Worm (Caenorhabditis elegans): ENCODE measurements around the gene fat-4.

Gene fat-4

DNA sequence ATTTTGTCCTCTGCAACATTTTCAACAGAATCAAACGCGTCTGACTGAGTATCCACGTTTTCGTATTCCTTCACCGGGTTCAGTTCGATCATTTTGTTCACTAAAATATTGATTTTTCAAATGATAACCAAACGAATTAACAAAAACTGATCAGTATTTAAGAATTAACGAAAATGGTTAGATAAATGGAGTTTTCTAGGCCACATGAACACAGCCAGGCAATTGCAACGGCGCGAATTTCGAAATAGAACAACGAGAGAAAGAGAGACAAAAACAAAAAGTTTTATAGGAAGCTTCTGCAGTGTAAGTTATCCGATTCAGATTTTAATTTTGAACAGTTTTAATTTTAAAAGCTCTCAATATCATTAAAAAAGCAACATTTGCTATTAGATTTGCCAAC, 21.7 kb upstream of the fat-4 start, which contains the start of gene sna-2:
Gene sna-2 (minus strand): TSS at position 100 of the 400 bp plus-strand sequence.
- TF ChIP-seq lsy-2 (tag; optimal IDR thresholded peaks at IDR 0.05): peak in 1 of 2 experiments; percentile 71
- peak; percentile 77 for TF ChIP-seq C34F6.9 (tag; optimal IDR thresholded peaks at IDR 0.05)
- peak; percentile 11 for TF ChIP-seq sma-3 (GFP tag; optimal IDR thresholded peaks at IDR 0.05)
- TF ChIP-seq fos-1 (tag; optimal IDR thresholded peaks at IDR 0.05): peak; percentile 25
- no peak for TF ChIP-seq mbf-1 (tag; optimal IDR thresholded peaks at IDR 0.05)
- TF ChIP-seq lin-13 (GFP tag; optimal IDR thresholded peaks at IDR 0.05): peak; percentile 8
- no peak for TF ChIP-seq sem-4 (tag; optimal IDR thresholded peaks at IDR 0.05)
- peak; percentile 87 for TF ChIP-seq gmeb-1 (tag; optimal IDR thresholded peaks at IDR 0.05)
- peak; percentile 61 for TF ChIP-seq sma-9 (GFP tag; optimal IDR thresholded peaks at IDR 0.05)
- TF ChIP-seq sma-9 (tag; optimal IDR thresholded peaks at IDR 0.05): no peak
- TF ChIP-seq lin-39 (tag; optimal IDR thresholded peaks at IDR 0.05): no peak
- TF ChIP-seq ZK546.5 (tag; optimal IDR thresholded peaks at IDR 0.05): no peak
- peak; percentile 52 for TF ChIP-seq nhr-129 (tag; optimal IDR thresholded peaks at IDR 0.05)
- TF ChIP-seq dmd-4 (tag; optimal IDR thresholded peaks at IDR 0.05): no peak
- TF ChIP-seq ceh-82 (tag; optimal IDR thresholded peaks at IDR 0.05): no peak
- TF ChIP-seq mab-5 (tag; optimal IDR thresholded peaks at IDR 0.05): no peak
- peak; percentile 88 for TF ChIP-seq unc-55 (GFP tag; optimal IDR thresholded peaks at IDR 0.05)

DNA sequence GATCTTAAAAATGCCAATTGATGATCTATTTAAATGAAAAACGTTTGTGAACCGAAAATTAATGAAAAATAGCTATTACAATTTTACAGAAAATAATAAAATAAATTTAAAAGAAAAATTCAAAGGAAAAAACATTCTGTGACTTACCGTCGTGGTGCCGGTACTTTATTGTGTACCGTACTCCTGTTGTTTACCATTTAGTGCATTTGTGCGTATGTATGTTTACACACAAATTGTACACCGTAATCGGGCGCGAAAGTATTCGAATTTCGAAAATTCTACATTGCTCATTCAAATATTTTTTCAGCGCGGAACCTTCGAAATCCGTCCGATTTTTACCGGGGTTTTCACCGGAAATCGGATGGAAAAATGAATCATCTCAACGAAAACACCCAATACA, 21.2 kb upstream of the fat-4 start, which contains the start of gene T13F2.6:
Gene T13F2.6 (plus strand): TSS at position 306 of the 400 bp plus-strand sequence.
- TF ChIP-seq elt-3 (tag; optimal IDR thresholded peaks at IDR 0.05) (no peak), ztf-4 (tag; optimal IDR thresholded peaks at IDR 0.05) (no peak), nhr-12 (tag; optimal IDR thresholded peaks at IDR 0.05) (no peak), egl-27 (tag; optimal IDR thresholded peaks at IDR 0.05) (no peak), nhr-10 (tag; optimal IDR thresholded peaks at IDR 0.05) (no peak)

DNA sequence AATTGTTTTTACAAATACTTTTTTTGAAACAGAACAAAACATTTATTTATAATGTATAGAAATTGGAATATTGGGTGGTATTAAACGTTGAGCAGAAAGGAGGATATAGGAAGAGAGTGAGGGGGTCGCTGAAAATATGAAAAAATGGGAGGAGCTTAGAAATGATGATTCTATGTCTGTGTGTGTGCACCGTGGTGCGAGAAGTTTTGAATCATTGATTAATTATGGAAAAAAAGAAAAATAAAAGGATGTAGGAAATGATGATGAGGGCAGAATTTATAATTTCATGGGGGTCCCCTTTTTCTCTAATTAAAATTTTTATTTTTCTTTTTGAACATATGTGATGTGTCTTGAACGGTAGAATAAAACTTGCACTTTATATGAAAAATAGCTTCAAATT, 14.5 kb upstream of the fat-4 start, which contains the start of gene sre-4:
Gene sre-4 (minus strand): TSS at position 101 of the 400 bp plus-strand sequence.
- TF ChIP-seq unc-39 (tag; optimal IDR thresholded peaks at IDR 0.05) (no peak), unc-62 (GFP tag; optimal IDR thresholded peaks at IDR 0.05) (no peak), lin-11 (tag; optimal IDR thresholded peaks at IDR 0.05) (no peak), lin-39 (tag; optimal IDR thresholded peaks at IDR 0.05) (no peak), lin-13 (GFP tag; optimal IDR thresholded peaks at IDR 0.05) (no peak), ztf-4 (tag; optimal IDR thresholded peaks at IDR 0.05) (no peak)

- TF ChIP-seq nhr-25 (tag; optimal IDR thresholded peaks at IDR 0.05): no peak
Measured at ce11 chrIV:9789496-9789895, 9.7 kb upstream of the fat-4 start, which contains the start of gene T13F2.4. TSS of gene T13F2.4 (plus strand) at chrIV:9789796.

DNA sequence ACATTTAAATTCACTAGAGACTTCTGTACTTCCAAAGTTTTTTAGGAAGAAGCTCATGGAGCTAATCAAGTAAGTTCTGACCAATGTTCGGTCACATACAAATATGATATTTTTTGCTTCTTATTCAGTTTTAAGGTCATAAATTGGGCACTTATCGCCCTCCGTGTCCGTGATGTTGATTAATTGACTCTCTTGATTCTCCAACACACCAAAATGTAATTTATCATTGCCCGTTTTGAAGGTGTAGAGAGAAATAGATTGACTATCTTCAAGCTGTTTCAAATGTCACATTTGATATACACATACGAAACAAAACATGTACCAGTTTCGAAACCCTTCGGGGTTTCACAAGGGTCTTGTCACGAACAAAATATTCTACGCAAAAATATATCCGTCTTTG, 8.5 kb upstream of the fat-4 start:
- TF ChIP-seq lin-39 (tag; optimal IDR thresholded peaks at IDR 0.05): peak; percentile 56
- no peak for TF ChIP-seq elt-3 (tag; optimal IDR thresholded peaks at IDR 0.05)
- no peak for TF ChIP-seq nhr-10 (tag; optimal IDR thresholded peaks at IDR 0.05)
- TF ChIP-seq unc-39 (tag; optimal IDR thresholded peaks at IDR 0.05): no peak
- TF ChIP-seq ama-1 (optimal IDR thresholded peaks at IDR 0.05): no peak
- TF ChIP-seq mbf-1 (tag; optimal IDR thresholded peaks at IDR 0.05): no peak
- TF ChIP-seq unc-62 (GFP tag; optimal IDR thresholded peaks at IDR 0.05): no peak
- TF ChIP-seq mdl-1 (tag; optimal IDR thresholded peaks at IDR 0.05): no peak
- peak; percentile 2 for TF ChIP-seq nhr-21 (tag; optimal IDR thresholded peaks at IDR 0.05)
- TF ChIP-seq lsy-2 (tag; optimal IDR thresholded peaks at IDR 0.05): no peak
- TF ChIP-seq lin-13 (GFP tag; optimal IDR thresholded peaks at IDR 0.05): no peak
- TF ChIP-seq skn-1 (tag; optimal IDR thresholded peaks at IDR 0.05): no peak
- no peak for TF ChIP-seq sem-4 (tag; optimal IDR thresholded peaks at IDR 0.05)
- TF ChIP-seq dmd-4 (tag; optimal IDR thresholded peaks at IDR 0.05): no peak
- peak; percentile 78 for TF ChIP-seq ceh-16 (tag; optimal IDR thresholded peaks at IDR 0.05)
- no peak for TF ChIP-seq ztf-11 (tag; optimal IDR thresholded peaks at IDR 0.05)
- TF ChIP-seq nhr-25 (tag; optimal IDR thresholded peaks at IDR 0.05): peak; percentile 50
- TF ChIP-seq nhr-23 (tag; optimal IDR thresholded peaks at IDR 0.05): no peak
- no peak for TF ChIP-seq peb-1 (tag; optimal IDR thresholded peaks at IDR 0.05)

DNA sequence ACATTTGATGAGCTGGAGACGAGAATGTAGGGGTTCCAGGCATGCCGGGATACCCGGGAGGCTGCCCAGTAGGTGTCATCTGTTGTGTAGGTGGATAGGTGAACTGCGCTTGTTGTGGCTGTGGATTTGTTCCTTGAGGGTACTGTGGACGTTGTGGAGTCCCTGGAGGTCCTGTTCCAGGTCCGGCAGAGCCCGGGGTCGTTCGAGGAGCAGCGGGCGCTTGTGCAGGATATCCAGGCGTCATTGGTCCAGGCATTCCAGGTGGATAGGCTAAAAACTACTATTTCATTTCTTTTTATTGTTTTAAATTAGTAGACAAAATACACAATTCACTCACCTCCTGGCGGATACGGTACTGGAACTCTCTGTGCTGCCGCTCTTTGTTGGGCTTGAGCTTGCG, 4.0 kb upstream of the fat-4 start:
- TF ChIP-seq nhr-10 (tag; optimal IDR thresholded peaks at IDR 0.05) (no peak), ztf-1 (GFP tag; conservative IDR thresholded peaks at IDR 0.05) (no peak), nhr-11 (tag; optimal IDR thresholded peaks at IDR 0.05) (no peak), gmeb-1 (tag; optimal IDR thresholded peaks at IDR 0.05) (no peak), elt-1 (tag; optimal IDR thresholded peaks at IDR 0.05) (no peak), blmp-1 (tag; optimal IDR thresholded peaks at IDR 0.05; ENCODE audit: insufficient read depth) (no peak), elt-3 (tag; optimal IDR thresholded peaks at IDR 0.05) (no peak), sma-3 (GFP tag; optimal IDR thresholded peaks at IDR 0.05) (no peak), nhr-21 (tag; optimal IDR thresholded peaks at IDR 0.05) (no peak), nhr-12 (tag; optimal IDR thresholded peaks at IDR 0.05) (no peak), ceh-82 (tag; optimal IDR thresholded peaks at IDR 0.05) (no peak), nhr-6 (tag; optimal IDR thresholded peaks at IDR 0.05) (no peak), nhr-129 (tag; optimal IDR thresholded peaks at IDR 0.05) (no peak)
